Fruit fly (Drosophila melanogaster): ENCODE measurements around the gene Ubc2.

Gene Ubc2

dm6 chr2L:10732343-10732808 lies 35.4 kb downstream of the Ubc2 start, which contains the start of the genes EMC3 and Dpy-30L1 (continued):
- TF ChIP-seq Dll (GFP tag; IDR thresholded peaks at IDR 0.05; ENCODE audit: partially characterized antibody) (peak; percentile 94), D19B (GFP tag; optimal IDR thresholded peaks at IDR 0.05) (no peak), CG30403 (GFP tag; optimal IDR thresholded peaks at IDR 0.05) (peak; percentile 79), CG2129 (GFP tag; IDR thresholded peaks at IDR 0.05; ENCODE audit: partially characterized antibody) (peak; percentile 82), zf30C (GFP tag; optimal IDR thresholded peaks at IDR 0.05) (no peak), CG3726 (GFP tag; IDR thresholded peaks at IDR 0.05) (no peak), CG1529 (GFP tag; optimal IDR thresholded peaks at IDR 0.05) (no peak), Nf-YB (GFP tag; optimal IDR thresholded peaks at IDR 0.05) (peak; percentile 25), TFAM (GFP tag; optimal IDR thresholded peaks at IDR 0.05) (no peak), pzg (GFP tag; optimal IDR thresholded peaks at IDR 0.05) (peak; percentile 72), CG13296 (GFP tag; optimal IDR thresholded peaks at IDR 0.05) (no peak), ems (GFP tag; optimal IDR thresholded peaks at IDR 0.05) (peak; percentile 25), CG13123 (GFP tag; optimal IDR thresholded peaks at IDR 0.05) (no peak), unpg (GFP tag; optimal IDR thresholded peaks at IDR 0.05) (no peak), CG12071 (GFP tag; optimal IDR thresholded peaks at IDR 0.05) (no peak), CG6683 (GFP tag; optimal IDR thresholded peaks at IDR 0.05) (no peak), kah (GFP tag; optimal IDR thresholded peaks at IDR 0.05) (no peak), fu2 (GFP tag; optimal IDR thresholded peaks at IDR 0.05) (peak; percentile 26), repo (GFP tag; optimal IDR thresholded peaks at IDR 0.05) (no peak), CG15073 (GFP tag; optimal IDR thresholded peaks at IDR 0.05) (no peak), Hey (tag; optimal IDR thresholded peaks at IDR 0.05) (no peak), slp2 (GFP tag; optimal IDR thresholded peaks at IDR 0.05) (no peak), CG8765 (GFP tag; IDR thresholded peaks at IDR 0.05) (no peak), CG4404 (GFP tag; IDR thresholded peaks at IDR 0.05) (no peak), CG16813 (GFP tag; IDR thresholded peaks at IDR 0.05; ENCODE audit: partially characterized antibody) (peak; percentile 88), CG14710 (tag; optimal IDR thresholded peaks at IDR 0.05) (peak; percentile 85), D19A (tag; optimal IDR thresholded peaks at IDR 0.05) (no peak), CG9876 (GFP tag; optimal IDR thresholded peaks at IDR 0.05) (peak; percentile 1), Ravus (GFP tag; IDR thresholded peaks at IDR 0.05) (no peak), CG10979 (tag; optimal IDR thresholded peaks at IDR 0.05) (peak; percentile 52), az2 (GFP tag; optimal IDR thresholded peaks at IDR 0.05) (peak; percentile 49), Sin3A (optimal IDR thresholded peaks at IDR 0.05) (peak; percentile 74), pros (GFP tag; optimal IDR thresholded peaks at IDR 0.05) (no peak), CG2712 (tag; optimal IDR thresholded peaks at IDR 0.05) (peak; percentile 74), fru (optimal IDR thresholded peaks at IDR 0.05) (no peak), Dad (GFP tag; optimal IDR thresholded peaks at IDR 0.05) (peak; percentile 32), sc (optimal IDR thresholded peaks at IDR 0.05) (no peak), sc (GFP tag; optimal IDR thresholded peaks at IDR 0.05) (no peak), Dref (GFP tag; IDR thresholded peaks at IDR 0.05) (peak; percentile 74), HLHmδ (GFP tag; optimal IDR thresholded peaks at IDR 0.05) (no peak), Rx (GFP tag; IDR thresholded peaks at IDR 0.05) (no peak), Atf6 (GFP tag; IDR thresholded peaks at IDR 0.05) (peak; percentile 22; the same call in 1 of the 2 replicates), Oli (tag; optimal IDR thresholded peaks at IDR 0.05) (peak; percentile 28), gsb (GFP tag; IDR thresholded peaks at IDR 0.05) (no peak), lmd (GFP tag; IDR thresholded peaks at IDR 0.05) (peak; percentile 43; the same call in 1 of the 2 replicates), CG4707 (GFP tag; optimal IDR thresholded peaks at IDR 0.05) (no peak), chm (GFP tag; IDR thresholded peaks at IDR 0.05) (no peak), CG11247 (GFP tag; IDR thresholded peaks at IDR 0.05) (0 out of 2 replicates have a peak, but pooled peaks have one; percentile 16), crc (GFP tag; optimal IDR thresholded peaks at IDR 0.05) (no peak), pum (GFP tag; optimal IDR thresholded peaks at IDR 0.05) (peak; percentile 30), CG10654 (GFP tag; optimal IDR thresholded peaks at IDR 0.05) (peak; percentile 37), CG33557 (GFP tag; optimal IDR thresholded peaks at IDR 0.05) (no peak)

Measured in whole organism, embryonic.